Fruit fly (Drosophila melanogaster): Measurements from ENCODE around the gene Npc2b.

DNA sequence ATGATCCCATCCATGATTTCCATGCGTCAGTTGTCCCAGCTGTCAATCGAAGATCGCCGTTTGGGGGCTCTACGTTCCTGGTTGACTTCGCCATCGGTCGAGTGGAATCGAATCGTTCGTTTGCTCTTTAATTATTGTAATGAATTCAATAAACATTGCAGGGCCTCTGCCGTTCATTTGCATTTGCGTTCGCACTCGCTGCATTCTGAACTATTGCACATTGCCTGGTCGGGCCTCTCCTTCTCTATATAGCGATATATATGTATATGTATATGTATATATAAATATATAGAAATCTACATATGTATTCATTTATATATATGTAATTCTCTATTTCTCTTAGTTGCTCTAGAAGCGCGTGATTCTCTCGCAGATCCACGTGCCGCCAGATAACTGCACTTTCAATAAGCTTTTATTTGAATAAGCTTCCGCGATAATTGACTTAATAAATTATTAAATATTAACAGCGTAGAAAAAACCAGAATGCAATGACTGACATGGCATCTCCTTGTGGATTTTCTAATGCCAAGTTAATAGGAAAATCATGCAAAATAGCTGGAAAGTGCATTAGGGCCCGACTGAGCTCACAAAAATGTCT is 29.5 kb upstream of the Npc2b start:
- TF ChIP-seq Xrp1 (GFP tag; IDR thresholded peaks at IDR 0.05) = no peak
- TF ChIP-seq Nf-YA (GFP tag; IDR thresholded peaks at IDR 0.05) = no peak
- no peak for TF ChIP-seq ERR (GFP tag; optimal IDR thresholded peaks at IDR 0.05)
- no peak for TF ChIP-seq bowl (GFP tag; IDR thresholded peaks at IDR 0.05)
- TF ChIP-seq CG6813 (GFP tag; optimal IDR thresholded peaks at IDR 0.05) = no peak

Measured in whole organism, embryonic.